Fruit fly (Drosophila melanogaster) whole organism, wandering third instar larva: ENCODE results near the gene MESK4.

Source experiments
- Dfd ChIP-seq: fragments of >200 bp; optimal IDR thresholded peaks from 2 replicates; lab custom pipeline; 2017; ENCODE audit warnings: missing biosample characterization, missing genetic modification characterization
- Dif ChIP-seq: fragments of 200-275, 200-300 bp; sonication (Bioruptor generic); optimal IDR thresholded peaks from 2 replicates; lab custom pipeline; 2018; ENCODE audit warnings: missing biosample characterization, missing genetic modification characterization; ENCODE audit not compliant: partially characterized antibody
- HLH106 ChIP-seq: fragments of 200-800 bp; optimal IDR thresholded peaks from 3 replicates; lab custom pipeline; 2019; ENCODE audit warnings: missing biosample characterization, mild to moderate bottlenecking, missing genetic modification characterization, moderate library complexity
- Hr78 ChIP-seq: fragments of >200 bp; optimal IDR thresholded peaks from 2 replicates; lab custom pipeline; 2017; ENCODE audit warnings: missing biosample characterization, missing genetic modification characterization
- Mio ChIP-seq: sonication (Bioruptor generic); optimal IDR thresholded peaks from 2 replicates; lab custom pipeline; 2016; ENCODE audit warnings: missing biosample characterization, missing genetic modification characterization
- Vsx2 ChIP-seq: fragments of 200-300, 225-300 bp; sonication (Bioruptor generic); optimal IDR thresholded peaks from 2 replicates; lab custom pipeline; 2018; ENCODE audit warnings: missing biosample characterization, missing genetic modification characterization; ENCODE audit not compliant: partially characterized antibody
- brk ChIP-seq: fragments of 200-800 bp; sonication (Bioruptor generic); optimal IDR thresholded peaks from 2 replicates; lab custom pipeline; 2016; ENCODE audit warnings: missing biosample characterization, mild to moderate bottlenecking, missing genetic modification characterization
- foxo ChIP-seq, 2 experiments: fragments of 200-800 bp; sonication (Bioruptor generic); optimal IDR thresholded peaks; 2 replicates in 1 of 2; 3 replicates in 1 of 2; lab custom pipeline; 2016 to 2017; ENCODE audit warnings: missing biosample characterization in 2 of 2, missing genetic modification characterization in 2 of 2
- fru ChIP-seq: fragments of 200-800 bp; sonication (Bioruptor generic); optimal IDR thresholded peaks from 3 replicates; lab custom pipeline; 2016; ENCODE audit warnings: missing biosample characterization, mild to moderate bottlenecking, missing genetic modification characterization
- pan ChIP-seq: fragments of >200 bp; optimal IDR thresholded peaks from 2 replicates; lab custom pipeline; 2017
- sv ChIP-seq: fragments of 200-800 bp; sonication (Bioruptor generic); optimal IDR thresholded peaks from 3 replicates; lab custom pipeline; 2016; ENCODE audit warnings: missing biosample characterization, missing genetic modification characterization
- usp ChIP-seq: fragments of >200 bp; optimal IDR thresholded peaks from 2 replicates; lab custom pipeline; 2017; ENCODE audit warnings: missing biosample characterization, missing genetic modification characterization

DNA sequence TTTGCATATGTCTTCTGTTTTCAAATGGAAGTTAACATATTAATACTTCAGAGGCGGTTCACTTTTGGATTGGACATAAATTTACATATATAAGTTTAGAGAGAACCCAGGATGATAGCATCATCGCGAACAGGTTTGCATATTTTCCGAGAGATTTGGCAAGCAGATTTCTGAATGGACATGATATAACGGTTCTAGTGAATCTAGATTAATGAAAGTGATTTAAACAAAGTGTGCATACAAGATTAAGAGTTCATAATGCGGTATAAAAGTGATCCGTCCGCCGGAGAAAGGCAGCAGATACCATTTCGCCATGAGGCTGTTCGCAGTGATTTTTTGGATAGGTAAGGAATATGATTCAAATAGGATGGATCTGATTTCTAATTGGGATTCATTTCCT lies 39.8 kb downstream of the MESK4 start, which contains the start of gene CG5225:
- TF ChIP-seq sv (GFP tag; lab: Kevin White, UChicago) (no peak), foxo (GFP tag; optimal IDR thresholded peaks at IDR 0.05; lab: Kevin White, UChicago) (no peak), fru (GFP tag; lab: Kevin White, UChicago) (no peak), Vsx2 (no peak), pan (no peak), Dif (GFP tag; lab: Kevin White, UChicago) (no peak), Dfd (GFP tag; lab: Kevin White, UChicago) (no peak), brk (GFP tag; lab: Kevin White, UChicago) (no peak), HLH106 (tag; lab: Kevin White, UChicago) (no peak), usp (GFP tag; lab: Kevin White, UChicago) (no peak), Hr78 (GFP tag; lab: Kevin White, UChicago) (no peak), Mio (no peak)
